Worm (Caenorhabditis elegans) whole organism, L4/young adult: Measurements from ENCODE around the gene mai-1.

ENCODE experiments used
- dao-5 ChIP-seq: sonication (generic microtip); optimal IDR thresholded peaks from 2 replicates; lab custom pipeline; 2016; ENCODE audit warnings: missing genotype, missing genetic modification characterization, moderate library complexity, missing compliant biosample characterization
- him-1 ChIP-seq: sonication (generic microtip); optimal IDR thresholded peaks from 2 replicates; lab custom pipeline; 2016; ENCODE audit warnings: missing genotype, missing genetic modification reagents, missing genetic modification characterization, missing compliant biosample characterization

ce11 chrX:3106137-3106536 lies 10.3 kb downstream of the mai-1 start, which contains the start of gene K10B3.5:
- TF ChIP-seq dao-5 (tag; lab: Kevin White, UChicago) (no peak), him-1 (tag; lab: Kevin White, UChicago) (peak; percentile 41)
